Fruit fly (Drosophila melanogaster) whole organism, embryonic: ENCODE data around the gene CG10031.
A peak's percentile ranks its signal among the peaks of the same experiment; 100 is the strongest.

Experiments
- Antp ChIP-seq: fragments of 200-800 bp; sonication (Bioruptor generic); optimal IDR thresholded peaks from 3 replicates; lab custom pipeline; 2016; ENCODE audit warnings: missing biosample characterization, missing genetic modification characterization
- BtbVII ChIP-seq: fragments of 200-800 bp; sonication (Bioruptor generic); optimal IDR thresholded peaks from 3 replicates; lab custom pipeline; 2017; ENCODE audit warnings: missing biosample characterization, mild to moderate bottlenecking, missing genetic modification characterization
- CG10431 ChIP-seq: fragments of 200-800 bp; sonication (Bioruptor generic); optimal IDR thresholded peaks from 3 replicates; lab custom pipeline; 2018; ENCODE audit warnings: missing biosample characterization, mild to moderate bottlenecking, missing genetic modification characterization
- CG10979 ChIP-seq: fragments of 200-800 bp; sonication (Bioruptor generic); optimal IDR thresholded peaks from 2 replicates; lab custom pipeline; 2018; ENCODE audit warnings: missing biosample characterization, mild to moderate bottlenecking, missing genetic modification characterization, moderate library complexity
- CG12391 ChIP-seq: fragments of 200-800 bp; sonication (Bioruptor generic); optimal IDR thresholded peaks from 3 replicates; lab custom pipeline; 2018; ENCODE audit warnings: missing biosample characterization, mild to moderate bottlenecking, missing genetic modification characterization, moderate library complexity
- CG13624 ChIP-seq: fragments of 200-800 bp; sonication (Bioruptor generic); optimal IDR thresholded peaks from 2 replicates; lab custom pipeline; 2016; ENCODE audit warnings: missing biosample characterization, missing genetic modification characterization
- CG14667 ChIP-seq: fragments of 200-800 bp; sonication (Bioruptor generic); IDR thresholded peaks from 2 replicates; pipeline ENCODE4 v1.3.6; 2022; ENCODE audit warnings: missing biosample characterization, missing genetic modification characterization
- CG14710 ChIP-seq: fragments of 200-800 bp; sonication (Bioruptor generic); optimal IDR thresholded peaks from 3 replicates; lab custom pipeline; 2019; ENCODE audit warnings: missing biosample characterization, mild to moderate bottlenecking, missing genetic modification characterization, moderate library complexity
- CG1603 ChIP-seq: fragments of 200-800 bp; sonication (Bioruptor generic); optimal IDR thresholded peaks from 2 replicates; lab custom pipeline; 2019; ENCODE audit warnings: missing biosample characterization, mild to moderate bottlenecking, missing genetic modification characterization, moderate library complexity
- CG16813 ChIP-seq: fragments of 200-800 bp; sonication (Bioruptor generic); IDR thresholded peaks from 3 replicates; pipeline ENCODE4 v1.3.6; 2022; ENCODE audit warnings: missing biosample characterization, missing genetic modification characterization; ENCODE audit not compliant: partially characterized antibody
- CG17186 ChIP-seq: fragments of 200-800 bp; sonication (Bioruptor generic); optimal IDR thresholded peaks from 3 replicates; lab custom pipeline; 2017; ENCODE audit warnings: missing biosample characterization, missing genetic modification reagents, missing genetic modification characterization
- CG17328 ChIP-seq: fragments of 200-800 bp; sonication (Bioruptor generic); IDR thresholded peaks from 2 replicates; pipeline ENCODE4 v1.3.6; 2022; ENCODE audit warnings: missing biosample characterization, missing genetic modification characterization
- CG17802 ChIP-seq: fragments of 200-800 bp; sonication (Bioruptor generic); optimal IDR thresholded peaks from 2 replicates; lab custom pipeline; 2018; ENCODE audit warnings: missing biosample characterization, mild to moderate bottlenecking, missing genetic modification characterization, moderate library complexity
- CG2199 ChIP-seq: fragments of 200-800 bp; sonication (Bioruptor generic); IDR thresholded peaks from 3 replicates; pipeline ENCODE4 v1.3.6; 2022; ENCODE audit warnings: missing biosample characterization, missing genetic modification characterization
- CG2712 ChIP-seq: fragments of 200-800 bp; optimal IDR thresholded peaks from 3 replicates; lab custom pipeline; 2019; ENCODE audit warnings: missing biosample characterization, mild to moderate bottlenecking, missing genetic modification characterization, moderate library complexity
- CG4424 ChIP-seq: fragments of 200-800 bp; sonication (Bioruptor generic); optimal IDR thresholded peaks from 3 replicates; lab custom pipeline; 2016; ENCODE audit warnings: missing biosample characterization, missing genetic modification characterization
- CG7928 ChIP-seq: fragments of 200-800 bp; sonication (Bioruptor generic); optimal IDR thresholded peaks from 2 replicates; lab custom pipeline; 2017; ENCODE audit warnings: missing biosample characterization, mild to moderate bottlenecking, missing genetic modification characterization
- CG9817 ChIP-seq: fragments of 200-800 bp; sonication (Bioruptor generic); optimal IDR thresholded peaks from 2 replicates; lab custom pipeline; 2018; ENCODE audit warnings: missing biosample characterization, mild to moderate bottlenecking, missing genetic modification characterization, moderate library complexity
- CG9932 ChIP-seq: fragments of 200-800 bp; sonication (Bioruptor generic); IDR thresholded peaks from 2 replicates; pipeline ENCODE4 v1.3.6; 2022; ENCODE audit warnings: missing biosample characterization, missing genetic modification characterization
- CoRest ChIP-seq: fragments of 200-800 bp; sonication (Bioruptor generic); optimal IDR thresholded peaks from 3 replicates; lab custom pipeline; 2018; ENCODE audit warnings: missing biosample characterization, mild to moderate bottlenecking, missing genetic modification characterization, moderate library complexity
- Dip3 ChIP-seq: fragments of 200-800 bp; sonication (Bioruptor generic); optimal IDR thresholded peaks from 3 replicates; lab custom pipeline; 2016; ENCODE audit warnings: missing biosample characterization, missing genetic modification characterization
- Dp ChIP-seq: fragments of 200-800 bp; sonication (Bioruptor generic); optimal IDR thresholded peaks from 2 replicates; lab custom pipeline; 2018; ENCODE audit warnings: missing biosample characterization, mild to moderate bottlenecking, missing genetic modification characterization, moderate library complexity
- Eip74EF ChIP-seq, 2 experiments: fragments of 200-800 bp in 1 of 2; fragments of >200 bp in 1 of 2; sonication (Bioruptor generic) in 1 of 2; optimal IDR thresholded peaks; 2 replicates each; lab custom pipeline; 2017 to 2019; ENCODE audit warnings: missing biosample characterization in 2 of 2, missing genetic modification characterization in 2 of 2, mild to moderate bottlenecking in 1 of 2, moderate library complexity in 1 of 2
- Gsc ChIP-seq: fragments of 200-800 bp; sonication (Bioruptor generic); IDR thresholded peaks from 2 replicates; pipeline ENCODE4 v1.3.6; 2022; ENCODE audit warnings: missing biosample characterization, missing genetic modification characterization
- Hsf ChIP-seq: fragments of 200-800 bp; sonication (Bioruptor generic); optimal IDR thresholded peaks from 3 replicates; lab custom pipeline; 2016; ENCODE audit warnings: missing biosample characterization, missing genetic modification characterization
- Lhr ChIP-seq: fragments of 200-800 bp; sonication (Bioruptor generic); optimal IDR thresholded peaks from 3 replicates; lab custom pipeline; 2017; ENCODE audit warnings: mild to moderate bottlenecking, missing biosample characterization, missing genetic modification reagents, missing genetic modification characterization
- Meics ChIP-seq: fragments of 200-800 bp; sonication (Bioruptor generic); optimal IDR thresholded peaks from 2 replicates; lab custom pipeline; 2017; ENCODE audit warnings: missing biosample characterization, mild to moderate bottlenecking, missing genetic modification characterization
- Mrtf ChIP-seq: fragments of 200-800 bp; sonication (Bioruptor generic); IDR thresholded peaks from 3 replicates; pipeline ENCODE4 v1.3.6; 2022; ENCODE audit warnings: missing biosample characterization, missing genetic modification characterization
- Neu2 ChIP-seq: fragments of 200-800 bp; sonication (Bioruptor generic); optimal IDR thresholded peaks from 3 replicates; lab custom pipeline; 2016; ENCODE audit warnings: missing biosample characterization, missing genetic modification characterization, borderline replicate concordance
- Oli ChIP-seq: fragments of 200-800 bp; sonication (Bioruptor generic); optimal IDR thresholded peaks from 2 replicates; lab custom pipeline; 2018; ENCODE audit warnings: missing biosample characterization, mild to moderate bottlenecking, missing genetic modification characterization, moderate library complexity
- Optix ChIP-seq: fragments of 200-800 bp; sonication (Bioruptor generic); IDR thresholded peaks from 3 replicates; pipeline ENCODE4 v1.3.6; 2022; ENCODE audit warnings: missing biosample characterization, missing genetic modification characterization
- Ptx1 ChIP-seq: fragments of 200-800 bp; sonication (Bioruptor generic); IDR thresholded peaks from 2 replicates; pipeline ENCODE4 v1.3.6; 2022; ENCODE audit warnings: missing biosample characterization, missing genetic modification characterization
- Rx ChIP-seq: fragments of 200-800 bp; sonication (Bioruptor generic); IDR thresholded peaks from 2 replicates; pipeline ENCODE4 v1.3.6; 2022; ENCODE audit warnings: missing biosample characterization, missing genetic modification characterization
- Side ChIP-seq: fragments of 200-800 bp; sonication (Bioruptor generic); optimal IDR thresholded peaks from 2 replicates; lab custom pipeline; 2016; ENCODE audit warnings: missing biosample characterization, missing genetic modification characterization
- Trl ChIP-seq, 3 experiments: fragments of >200 bp in 2 of 3; fragments of 200-800 bp in 1 of 3; sonication (Bioruptor generic) in 1 of 3; optimal IDR thresholded peaks; 2 replicates in 1 of 3; 3 replicates in 2 of 3; lab custom pipeline; 2016 to 2017; ENCODE audit warnings: missing biosample characterization in 1 of 3, missing genetic modification characterization in 1 of 3
- Xbp1 ChIP-seq: fragments of 200-800 bp; sonication (Bioruptor generic); optimal IDR thresholded peaks from 3 replicates; lab custom pipeline; 2016; ENCODE audit warnings: missing biosample characterization, mild to moderate bottlenecking, missing genetic modification characterization
- ase ChIP-seq: fragments of 200-800 bp; sonication (Bioruptor generic); IDR thresholded peaks from 3 replicates; pipeline ENCODE4 v1.3.6; 2022; ENCODE audit warnings: missing biosample characterization, missing genetic modification characterization
- bcd ChIP-seq: fragments of 200-800 bp; sonication (Bioruptor generic); optimal IDR thresholded peaks from 2 replicates; lab custom pipeline; 2017; ENCODE audit warnings: missing biosample characterization, mild to moderate bottlenecking, missing genetic modification characterization
- chif ChIP-seq, 2 experiments: fragments of 200-800 bp; sonication (Bioruptor generic); optimal IDR thresholded peaks; 3 replicates each; lab custom pipeline; 2016; ENCODE audit warnings: missing biosample characterization in 2 of 2, missing genetic modification characterization in 2 of 2
- eve ChIP-seq, 2 experiments: fragments of >200 bp; optimal IDR thresholded peaks; 2 replicates each; lab custom pipeline; 2017; ENCODE audit warnings: missing biosample characterization in 2 of 2, missing genetic modification characterization in 2 of 2
- gem ChIP-seq: fragments of 200-800 bp; sonication (Bioruptor generic); optimal IDR thresholded peaks from 2 replicates; lab custom pipeline; 2019; ENCODE audit warnings: missing biosample characterization, mild to moderate bottlenecking, missing genetic modification characterization, moderate library complexity
- lilli ChIP-seq: fragments of 200-800 bp; sonication (Bioruptor generic); optimal IDR thresholded peaks from 3 replicates; lab custom pipeline; 2016; ENCODE audit warnings: missing biosample characterization, missing genetic modification characterization
- onecut ChIP-seq: fragments of 200-800 bp; sonication (Bioruptor generic); IDR thresholded peaks from 2 replicates; pipeline ENCODE4 v1.3.6; 2022; ENCODE audit warnings: missing biosample characterization, missing genetic modification characterization
- otp ChIP-seq: fragments of 200-800 bp; sonication (Bioruptor generic); IDR thresholded peaks from 3 replicates; pipeline ENCODE4, ENCODE4 v1.3.6; 2022; ENCODE audit warnings: missing biosample characterization, missing genetic modification characterization
- pnt ChIP-seq: fragments of 200-800 bp; sonication (Bioruptor generic); optimal IDR thresholded peaks from 3 replicates; lab custom pipeline; 2016; ENCODE audit warnings: missing biosample characterization, missing genetic modification characterization
- pum ChIP-seq: fragments of 200-800 bp; sonication (Bioruptor generic); optimal IDR thresholded peaks from 2 replicates; lab custom pipeline; 2016; ENCODE audit warnings: missing biosample characterization, missing genetic modification characterization
- ro ChIP-seq: fragments of 200-800 bp; sonication (Bioruptor generic); IDR thresholded peaks from 2 replicates; pipeline ENCODE4 v1.3.6; 2022; ENCODE audit warnings: missing biosample characterization, missing genetic modification characterization
- sima ChIP-seq: fragments of 200-800 bp; sonication (Bioruptor generic); optimal IDR thresholded peaks from 2 replicates; lab custom pipeline; 2016; ENCODE audit warnings: missing biosample characterization, missing genetic modification characterization
- zf30C ChIP-seq: fragments of 200-800 bp; sonication (Bioruptor generic); optimal IDR thresholded peaks from 3 replicates; lab custom pipeline; 2018; ENCODE audit warnings: missing biosample characterization, mild to moderate bottlenecking, missing genetic modification characterization
- zfh1 ChIP-seq: fragments of 200-800 bp; sonication (Bioruptor generic); IDR thresholded peaks from 3 replicates; pipeline ENCODE4 v1.3.6; 2022; ENCODE audit warnings: missing biosample characterization, missing genetic modification characterization

CG10031 gene

DNA sequence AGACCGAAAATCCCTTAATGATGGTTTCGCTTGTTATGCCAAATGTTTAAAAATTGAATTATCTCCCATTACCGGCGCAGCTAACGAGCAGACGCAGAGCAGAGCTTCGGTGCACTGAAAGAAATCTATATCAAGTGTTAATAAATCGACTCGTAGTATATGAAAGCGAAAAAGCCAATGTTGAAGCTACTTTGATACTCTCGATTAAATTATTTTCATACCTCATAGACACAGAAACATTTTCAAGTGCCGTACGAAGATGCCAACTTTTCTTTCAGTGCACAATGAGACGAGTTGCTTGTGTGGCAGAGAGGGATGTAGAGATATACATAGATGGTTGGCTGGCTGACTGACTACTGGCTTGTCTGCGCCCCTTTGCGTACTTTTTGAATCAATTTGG, 23.1 kb downstream of the CG10031 start (continued):
- 0 out of 2 replicates have a peak, but pooled peaks have one; percentile 14 for TF ChIP-seq Ptx1
- TF ChIP-seq CG9817 (tag; lab: Kevin White, UChicago) = peak; percentile 4
- TF ChIP-seq Side (GFP tag; lab: Kevin White, UChicago) = peak; percentile 17
- TF ChIP-seq chif (GFP tag; optimal IDR thresholded peaks at IDR 0.05; lab: Kevin White, UChicago) = peak; percentile 17 to 49
- TF ChIP-seq Dp = no peak
- TF ChIP-seq Xbp1 (GFP tag; lab: Kevin White, UChicago) = peak; percentile 38
- TF ChIP-seq Lhr = peak; percentile 1
- TF ChIP-seq Neu2 = no peak
- peak; percentile 6 for TF ChIP-seq Hsf
- no peak for TF ChIP-seq Eip74EF (GFP tag; optimal IDR thresholded peaks at IDR 0.05; lab: Kevin White, UChicago)
- TF ChIP-seq BtbVII (GFP tag; lab: Kevin White, UChicago) = no peak
- 0 out of 3 replicates have a peak, but pooled peaks have one; percentile 35 for TF ChIP-seq ase
- TF ChIP-seq pnt = peak; percentile 28
- TF ChIP-seq CG13624 (GFP tag; lab: Kevin White, UChicago) = no peak
- TF ChIP-seq Rx (GFP tag; lab: Robert Waterston, UW) = peak; percentile 42; the same call in 1 of the 2 replicates
- peak in 1 of 2 experiments; percentile 18 for TF ChIP-seq eve (GFP tag; optimal IDR thresholded peaks at IDR 0.05; lab: Kevin White, UChicago)
- TF ChIP-seq sima = no peak
- TF ChIP-seq zfh1 (GFP tag; lab: Robert Waterston, UW) = peak; percentile 71
- TF ChIP-seq onecut = peak; percentile 49; the same call in 1 of the 2 replicates
- TF ChIP-seq ro (GFP tag; lab: Robert Waterston, UW) = no peak
- TF ChIP-seq bcd (GFP tag; lab: Kevin White, UChicago) = peak; percentile 10
- no peak for TF ChIP-seq CG7928 (GFP tag; lab: Kevin White, UChicago)
- no peak for TF ChIP-seq Trl (optimal IDR thresholded peaks at IDR 0.05; lab: Kevin White, UChicago)
- TF ChIP-seq Trl (GFP tag; optimal IDR thresholded peaks at IDR 0.05; lab: Kevin White, UChicago) = no peak
- peak; percentile 41 for TF ChIP-seq CG14710 (tag; lab: Kevin White, UChicago)
- TF ChIP-seq Dip3 = no peak
- peak; percentile 67 for TF ChIP-seq CG2712 (tag; lab: Kevin White, UChicago)
- TF ChIP-seq Meics (GFP tag; lab: Kevin White, UChicago) = no peak
- no peak for TF ChIP-seq CG17186 (GFP tag; lab: Kevin White, UChicago)
- TF ChIP-seq Oli = peak; percentile 49
- peak; percentile 35; the same call in 1 of the 2 replicates for TF ChIP-seq CG17328
- TF ChIP-seq CG12391 (tag; lab: Kevin White, UChicago) = peak; percentile 29
- TF ChIP-seq CG1603 (tag; lab: Kevin White, UChicago) = peak; percentile 57
- TF ChIP-seq CG10979 (tag; lab: Kevin White, UChicago) = peak; percentile 61
- no peak for TF ChIP-seq CG9932
- peak; percentile 21; the same call in 1 of the 2 replicates for TF ChIP-seq CG14667
- peak; percentile 14 for TF ChIP-seq zf30C (GFP tag; lab: Kevin White, UChicago)
- TF ChIP-seq gem (tag; lab: Kevin White, UChicago) = peak; percentile 55
- TF ChIP-seq lilli (GFP tag; lab: Kevin White, UChicago) = peak; percentile 9
- TF ChIP-seq otp (GFP tag; lab: Robert Waterston, UW) = 0 out of 3 replicates have a peak, but pooled peaks have one; percentile 9
- TF ChIP-seq CG4424 = peak; percentile 17
- TF ChIP-seq Antp (GFP tag; lab: Kevin White, UChicago) = peak; percentile 20
- peak; percentile 15 for TF ChIP-seq CG17802 (tag; lab: Kevin White, UChicago)
- no peak for TF ChIP-seq Gsc (GFP tag; lab: Robert Waterston, UW)
- TF ChIP-seq Optix (GFP tag; lab: Robert Waterston, UW) = no peak
- TF ChIP-seq pum (GFP tag; lab: Kevin White, UChicago) = peak; percentile 19
- TF ChIP-seq Mrtf (GFP tag; lab: Robert Waterston, UW) = 0 out of 3 replicates have a peak, but pooled peaks have one; percentile 23
- 0 out of 3 replicates have a peak, but pooled peaks have one; percentile 32 for TF ChIP-seq CG2199 (GFP tag; lab: Robert Waterston, UW)
- TF ChIP-seq CG16813 = no peak
- peak; percentile 6 for TF ChIP-seq CoRest (tag; lab: Kevin White, UChicago)
- no peak for TF ChIP-seq CG10431 (GFP tag; lab: Kevin White, UChicago)
